Fruit fly (Drosophila melanogaster): ENCODE results near the gene S6KL.

Gene S6KL

dm6 chrX:18789353-18790210, 1.3 kb downstream of the S6KL start:
- TF ChIP-seq gl (tag; optimal IDR thresholded peaks at IDR 0.05) (no peak), CG8159 (tag; optimal IDR thresholded peaks at IDR 0.05) (peak; percentile 57), fd96Ca (GFP tag; IDR thresholded peaks at IDR 0.05) (no peak), EcR (GFP tag; optimal IDR thresholded peaks at IDR 0.05) (no peak), Snoo (tag; optimal IDR thresholded peaks at IDR 0.05) (peak; percentile 13), CG32121 (GFP tag; IDR thresholded peaks at IDR 0.05) (peak; percentile 33; the same call in 1 of the 2 replicates), CG13204 (GFP tag; optimal IDR thresholded peaks at IDR 0.05) (no peak), Pif1A (GFP tag; optimal IDR thresholded peaks at IDR 0.05) (peak; percentile 70), CG17806 (tag; optimal IDR thresholded peaks at IDR 0.05) (peak; percentile 19), CG9948 (tag; optimal IDR thresholded peaks at IDR 0.05) (peak; percentile 34), Pif1B (GFP tag; optimal IDR thresholded peaks at IDR 0.05) (peak; percentile 60), CG34367 (tag; optimal IDR thresholded peaks at IDR 0.05) (peak; percentile 20), CG15710 (tag; optimal IDR thresholded peaks at IDR 0.05) (peak; percentile 21), CG8301 (tag; optimal IDR thresholded peaks at IDR 0.05) (peak; percentile 68), CG14655 (GFP tag; optimal IDR thresholded peaks at IDR 0.05) (peak; percentile 78)

- TF ChIP-seq CG13204 (GFP tag; optimal IDR thresholded peaks at IDR 0.05) (no peak), CG12605 (GFP tag; IDR thresholded peaks at IDR 0.05) (no peak), CG15710 (tag; optimal IDR thresholded peaks at IDR 0.05) (no peak), Pif1A (GFP tag; optimal IDR thresholded peaks at IDR 0.05) (no peak), CG34367 (tag; optimal IDR thresholded peaks at IDR 0.05) (no peak)
Measured at dm6 chrX:18791368-18791767, 3.1 kb downstream of the S6KL start, which contains the start of gene Atg101. Gene Atg101, plus strand, starts transcription at chrX:18791668.

dm6 chrX:18797567-18797966, 9.3 kb downstream of the S6KL start, which contains the start of gene bnb:
Gene bnb, minus strand, starts transcription at chrX:18797687.
- TF ChIP-seq CG15710 (tag; optimal IDR thresholded peaks at IDR 0.05) (no peak), CG8301 (tag; optimal IDR thresholded peaks at IDR 0.05) (no peak), CG4496 (GFP tag; IDR thresholded peaks at IDR 0.05) (0 out of 3 replicates have a peak, but pooled peaks have one; percentile 24), CG13204 (GFP tag; optimal IDR thresholded peaks at IDR 0.05) (peak; percentile 66), CG14655 (GFP tag; optimal IDR thresholded peaks at IDR 0.05) (no peak), rn (GFP tag; IDR thresholded peaks at IDR 0.05) (no peak), EcR (GFP tag; optimal IDR thresholded peaks at IDR 0.05) (no peak), CG34367 (tag; optimal IDR thresholded peaks at IDR 0.05) (no peak)

- TF ChIP-seq D1 (tag; optimal IDR thresholded peaks at IDR 0.05): no peak
- TF ChIP-seq CG12605 (GFP tag; IDR thresholded peaks at IDR 0.05): no peak
- TF ChIP-seq CG14655 (GFP tag; optimal IDR thresholded peaks at IDR 0.05): no peak
- TF ChIP-seq rn (GFP tag; IDR thresholded peaks at IDR 0.05): no peak
- TF ChIP-seq CG32121 (GFP tag; IDR thresholded peaks at IDR 0.05): no peak
- TF ChIP-seq Snoo (tag; optimal IDR thresholded peaks at IDR 0.05): no peak
- TF ChIP-seq CG15710 (tag; optimal IDR thresholded peaks at IDR 0.05): no peak
- TF ChIP-seq Ets98B (GFP tag; IDR thresholded peaks at IDR 0.05): no peak
- TF ChIP-seq Pif1B (GFP tag; optimal IDR thresholded peaks at IDR 0.05): no peak
- TF ChIP-seq CG9948 (tag; optimal IDR thresholded peaks at IDR 0.05): no peak
Measured at dm6 chrX:18799307-18799855, 11.1 kb downstream of the S6KL start.

dm6 chrX:18800167-18800566, 11.9 kb downstream of the S6KL start:
- TF ChIP-seq CG32121 (GFP tag; IDR thresholded peaks at IDR 0.05) (no peak), CG15710 (tag; optimal IDR thresholded peaks at IDR 0.05) (peak; percentile 52), D1 (tag; optimal IDR thresholded peaks at IDR 0.05) (no peak), CG4496 (GFP tag; IDR thresholded peaks at IDR 0.05) (peak; percentile 58), Snoo (tag; optimal IDR thresholded peaks at IDR 0.05) (no peak), CG14655 (GFP tag; optimal IDR thresholded peaks at IDR 0.05) (peak; percentile 85), CG13204 (GFP tag; optimal IDR thresholded peaks at IDR 0.05) (no peak), Ets98B (GFP tag; IDR thresholded peaks at IDR 0.05) (no peak), CG12605 (GFP tag; IDR thresholded peaks at IDR 0.05) (peak; percentile 29; the same call in 1 of the 2 replicates), Pif1B (GFP tag; optimal IDR thresholded peaks at IDR 0.05) (peak; percentile 50), CG10348 (GFP tag; IDR thresholded peaks at IDR 0.05) (no peak), gl (tag; optimal IDR thresholded peaks at IDR 0.05) (peak; percentile 14), CG34367 (tag; optimal IDR thresholded peaks at IDR 0.05) (peak; percentile 65), CG17806 (tag; optimal IDR thresholded peaks at IDR 0.05) (peak; percentile 68), CG9948 (tag; optimal IDR thresholded peaks at IDR 0.05) (peak; percentile 81), fd96Ca (GFP tag; IDR thresholded peaks at IDR 0.05) (peak; percentile 13; the same call in 1 of the 3 replicates), CG8159 (tag; optimal IDR thresholded peaks at IDR 0.05) (peak; percentile 59), Pif1A (GFP tag; optimal IDR thresholded peaks at IDR 0.05) (peak; percentile 57), EcR (GFP tag; optimal IDR thresholded peaks at IDR 0.05) (no peak), CG8301 (tag; optimal IDR thresholded peaks at IDR 0.05) (peak; percentile 74), rn (GFP tag; IDR thresholded peaks at IDR 0.05) (no peak)

dm6 chrX:18801293-18801692, 13.0 kb downstream of the S6KL start:
- TF ChIP-seq CG14655 (GFP tag; optimal IDR thresholded peaks at IDR 0.05) (no peak), CG12605 (GFP tag; IDR thresholded peaks at IDR 0.05) (no peak), EcR (GFP tag; optimal IDR thresholded peaks at IDR 0.05) (peak; percentile 89), gl (tag; optimal IDR thresholded peaks at IDR 0.05) (no peak), rn (GFP tag; IDR thresholded peaks at IDR 0.05) (no peak)
